Fruit fly (Drosophila melanogaster): ENCODE results near the gene SMC6.
A peak's percentile ranks its signal among the peaks of the same experiment; 100 is the strongest.

The SMC6 gene

dm6 chr3R:24229870-24230422, 36.7 kb upstream of the SMC6 start, which contains the start of gene Spase22-23:
Gene Spase22-23 (minus strand): TSS chr3R:24230035.
- no peak for TF ChIP-seq Ets98B (GFP tag; IDR thresholded peaks at IDR 0.05)
- no peak for TF ChIP-seq CG34367 (tag; optimal IDR thresholded peaks at IDR 0.05)
- TF ChIP-seq CG15710 (tag; optimal IDR thresholded peaks at IDR 0.05): no peak

dm6 chr3R:24228675-24229074, 35.5 kb upstream of the SMC6 start, which contains the start of gene Acp95EF:
Gene Acp95EF (plus strand): TSS chr3R:24228975.
- TF ChIP-seq Pif1B (GFP tag; optimal IDR thresholded peaks at IDR 0.05) (no peak), EcR (GFP tag; optimal IDR thresholded peaks at IDR 0.05) (no peak), CG34367 (tag; optimal IDR thresholded peaks at IDR 0.05) (no peak), Ets98B (GFP tag; IDR thresholded peaks at IDR 0.05) (no peak), gl (tag; optimal IDR thresholded peaks at IDR 0.05) (no peak)

dm6 chr3R:24226744-24227143, 33.5 kb upstream of the SMC6 start, which contains the start of the genes Spps and CG13609:
Gene Spps (minus strand): TSS chr3R:24226934.
Gene CG13609 (plus strand): TSS chr3R:24227023.
- peak; percentile 21 for TF ChIP-seq Snoo (tag; optimal IDR thresholded peaks at IDR 0.05)
- no peak for TF ChIP-seq D1 (tag; optimal IDR thresholded peaks at IDR 0.05)
- no peak for TF ChIP-seq gl (tag; optimal IDR thresholded peaks at IDR 0.05)
- TF ChIP-seq CG32121 (GFP tag; IDR thresholded peaks at IDR 0.05): no peak
- TF ChIP-seq CG4496 (GFP tag; IDR thresholded peaks at IDR 0.05): no peak
- TF ChIP-seq CG17806 (tag; optimal IDR thresholded peaks at IDR 0.05): no peak
- no peak for TF ChIP-seq Pif1A (GFP tag; optimal IDR thresholded peaks at IDR 0.05)

- no peak for TF ChIP-seq gl (tag; optimal IDR thresholded peaks at IDR 0.05)
- TF ChIP-seq CG8159 (tag; optimal IDR thresholded peaks at IDR 0.05): peak; percentile 18
- peak; percentile 0 for TF ChIP-seq CG8301 (tag; optimal IDR thresholded peaks at IDR 0.05)
- TF ChIP-seq CG4496 (GFP tag; IDR thresholded peaks at IDR 0.05): 0 out of 3 replicates have a peak, but pooled peaks have one; percentile 42
- TF ChIP-seq CG9948 (tag; optimal IDR thresholded peaks at IDR 0.05): peak; percentile 32
- peak; percentile 64; the same call in 1 of the 2 replicates for TF ChIP-seq CG32121 (GFP tag; IDR thresholded peaks at IDR 0.05)
- TF ChIP-seq CG14655 (GFP tag; optimal IDR thresholded peaks at IDR 0.05): no peak
- no peak for TF ChIP-seq Pif1A (GFP tag; optimal IDR thresholded peaks at IDR 0.05)
- peak; percentile 13 for TF ChIP-seq CG17806 (tag; optimal IDR thresholded peaks at IDR 0.05)
- TF ChIP-seq CG15710 (tag; optimal IDR thresholded peaks at IDR 0.05): peak; percentile 42
Observed at dm6 chr3R:24221334-24222302, 28.4 kb upstream of the SMC6 start, which contains the start of gene twin. Gene twin (minus strand): TSS chr3R:24221965.

- TF ChIP-seq CG8159 (tag; optimal IDR thresholded peaks at IDR 0.05): no peak
- TF ChIP-seq D1 (tag; optimal IDR thresholded peaks at IDR 0.05): no peak
- no peak for TF ChIP-seq EcR (GFP tag; optimal IDR thresholded peaks at IDR 0.05)
- TF ChIP-seq CG9948 (tag; optimal IDR thresholded peaks at IDR 0.05): no peak
- TF ChIP-seq fd96Ca (GFP tag; IDR thresholded peaks at IDR 0.05): no peak
- TF ChIP-seq rn (GFP tag; IDR thresholded peaks at IDR 0.05): no peak
- TF ChIP-seq CG10348 (GFP tag; IDR thresholded peaks at IDR 0.05): no peak
- TF ChIP-seq CG8301 (tag; optimal IDR thresholded peaks at IDR 0.05): no peak
- TF ChIP-seq CG4496 (GFP tag; IDR thresholded peaks at IDR 0.05): no peak
- no peak for TF ChIP-seq Pif1B (GFP tag; optimal IDR thresholded peaks at IDR 0.05)
- no peak for TF ChIP-seq CG14655 (GFP tag; optimal IDR thresholded peaks at IDR 0.05)
- TF ChIP-seq CG13204 (GFP tag; optimal IDR thresholded peaks at IDR 0.05): no peak
- no peak for TF ChIP-seq gl (tag; optimal IDR thresholded peaks at IDR 0.05)
- no peak for TF ChIP-seq CG34367 (tag; optimal IDR thresholded peaks at IDR 0.05)
- no peak for TF ChIP-seq Snoo (tag; optimal IDR thresholded peaks at IDR 0.05)
- no peak for TF ChIP-seq CG15710 (tag; optimal IDR thresholded peaks at IDR 0.05)
Observed at dm6 chr3R:24220845-24221244, 27.6 kb upstream of the SMC6 start, which contains the start of gene cav. Gene cav (plus strand): TSS chr3R:24221103.

dm6 chr3R:24219093-24219492, 25.9 kb upstream of the SMC6 start:
- no peak for TF ChIP-seq rn (GFP tag; IDR thresholded peaks at IDR 0.05)
- no peak for TF ChIP-seq EcR (GFP tag; optimal IDR thresholded peaks at IDR 0.05)
- TF ChIP-seq CG13204 (GFP tag; optimal IDR thresholded peaks at IDR 0.05): no peak
- no peak for TF ChIP-seq fd96Ca (GFP tag; IDR thresholded peaks at IDR 0.05)
- peak; percentile 1 for TF ChIP-seq CG8301 (tag; optimal IDR thresholded peaks at IDR 0.05)

- TF ChIP-seq CG17806 (tag; optimal IDR thresholded peaks at IDR 0.05): no peak
- peak; percentile 48; the same call in 1 of the 2 replicates for TF ChIP-seq Ets98B (GFP tag; IDR thresholded peaks at IDR 0.05)
- peak; percentile 12 for TF ChIP-seq Pif1A (GFP tag; optimal IDR thresholded peaks at IDR 0.05)
- TF ChIP-seq CG32121 (GFP tag; IDR thresholded peaks at IDR 0.05): peak; percentile 43; the same call in 1 of the 2 replicates
- no peak for TF ChIP-seq CG34367 (tag; optimal IDR thresholded peaks at IDR 0.05)
- no peak for TF ChIP-seq rn (GFP tag; IDR thresholded peaks at IDR 0.05)
- TF ChIP-seq D1 (tag; optimal IDR thresholded peaks at IDR 0.05): no peak
- TF ChIP-seq CG13204 (GFP tag; optimal IDR thresholded peaks at IDR 0.05): peak; percentile 82
- 0 out of 3 replicates have a peak, but pooled peaks have one; percentile 22 for TF ChIP-seq fd96Ca (GFP tag; IDR thresholded peaks at IDR 0.05)
- no peak for TF ChIP-seq CG9948 (tag; optimal IDR thresholded peaks at IDR 0.05)
- TF ChIP-seq CG10348 (GFP tag; IDR thresholded peaks at IDR 0.05): no peak
- TF ChIP-seq Pif1B (GFP tag; optimal IDR thresholded peaks at IDR 0.05): no peak
- no peak for TF ChIP-seq gl (tag; optimal IDR thresholded peaks at IDR 0.05)
- peak; percentile 40 for TF ChIP-seq Snoo (tag; optimal IDR thresholded peaks at IDR 0.05)
- peak; percentile 29; the same call in 2 of the 3 replicates for TF ChIP-seq CG4496 (GFP tag; IDR thresholded peaks at IDR 0.05)
- no peak for TF ChIP-seq CG15710 (tag; optimal IDR thresholded peaks at IDR 0.05)
- TF ChIP-seq CG12605 (GFP tag; IDR thresholded peaks at IDR 0.05): peak; percentile 61; the same call in 1 of the 2 replicates
- peak; percentile 31 for TF ChIP-seq EcR (GFP tag; optimal IDR thresholded peaks at IDR 0.05)
- no peak for TF ChIP-seq CG8159 (tag; optimal IDR thresholded peaks at IDR 0.05)
- no peak for TF ChIP-seq CG8301 (tag; optimal IDR thresholded peaks at IDR 0.05)
- TF ChIP-seq CG14655 (GFP tag; optimal IDR thresholded peaks at IDR 0.05): no peak
Observed at dm6 chr3R:24218565-24218964, 25.3 kb upstream of the SMC6 start, which contains the start of gene CG17786. Gene CG17786 (minus strand): TSS chr3R:24218718.

Data from whole organism, pupa.